Worm (Caenorhabditis elegans): ENCODE results near the gene ceh-87.

- TF ChIP-seq flt-1 (GFP tag; IDR thresholded peaks at IDR 0.05) (no peak), ztf-23 (GFP tag; IDR thresholded peaks at IDR 0.05) (no peak), tab-1 (GFP tag; IDR thresholded peaks at IDR 0.05) (no peak), cog-1 (tag; optimal IDR thresholded peaks at IDR 0.05) (no peak)
These were observed 41.5 kb upstream of the ceh-87 start, which contains the start of the genes T05A8.11 and nep-2 for ce11 chrII:2725561-2725960.

All from whole organism, midembryonic.